Fruit fly (Drosophila melanogaster) whole organism, prepupa: ENCODE data around the gene Hr38.
A peak's percentile ranks its signal among the peaks of the same experiment; 100 is the strongest.

Experiments used
- Blimp-1 ChIP-seq: fragments of 200-800 bp; sonication (Bioruptor generic); optimal IDR thresholded peaks from 3 replicates; lab custom pipeline; 2017; ENCODE audit warnings: missing biosample characterization, missing genetic modification characterization, mild to moderate bottlenecking, moderate library complexity, missing genetic modification reagents
- CG11762 ChIP-seq: fragments of 200-800 bp; sonication (Bioruptor generic); optimal IDR thresholded peaks from 3 replicates; lab custom pipeline; 2016; ENCODE audit warnings: missing biosample characterization, missing genetic modification characterization; ENCODE audit not compliant: insufficient read depth
- CG1621 ChIP-seq: fragments of 200-800 bp; sonication (Bioruptor generic); optimal IDR thresholded peaks from 3 replicates; lab custom pipeline; 2018; ENCODE audit warnings: missing biosample characterization, mild to moderate bottlenecking, missing genetic modification characterization
- CG16779 ChIP-seq: fragments of 200-800 bp; sonication (Bioruptor generic); optimal IDR thresholded peaks from 3 replicates; lab custom pipeline; 2017; ENCODE audit warnings: missing biosample characterization, mild to moderate bottlenecking, missing genetic modification characterization
- CG32006 ChIP-seq: fragments of 200-800 bp; sonication (Bioruptor generic); optimal IDR thresholded peaks from 3 replicates; lab custom pipeline; 2017; ENCODE audit warnings: missing biosample characterization, mild to moderate bottlenecking, missing genetic modification characterization
- CG3919 ChIP-seq: fragments of 200-800 bp; sonication (Bioruptor generic); optimal IDR thresholded peaks from 3 replicates; lab custom pipeline; 2016; ENCODE audit warnings: missing biosample characterization, missing genetic modification characterization
- CG6163 ChIP-seq: fragments of 200-800 bp; sonication (Bioruptor generic); IDR thresholded peaks from 3 replicates; pipeline ENCODE4 v1.3.6; 2022; ENCODE audit warnings: missing biosample characterization, missing genetic modification characterization
- CG6276 ChIP-seq: fragments of 200-800 bp; sonication (Bioruptor generic); optimal IDR thresholded peaks from 2 replicates; lab custom pipeline; 2017; ENCODE audit warnings: missing biosample characterization, mild to moderate bottlenecking, missing genetic modification characterization
- CG6854 ChIP-seq: fragments of 200-800 bp; sonication (Bioruptor generic); optimal IDR thresholded peaks from 2 replicates; lab custom pipeline; 2017; ENCODE audit warnings: missing biosample characterization, mild to moderate bottlenecking, missing genetic modification characterization
- CG7368 ChIP-seq: fragments of 200-800 bp; sonication (Bioruptor generic); optimal IDR thresholded peaks from 3 replicates; lab custom pipeline; 2016; ENCODE audit warnings: missing biosample characterization, missing genetic modification characterization
- Eip78C ChIP-seq: fragments of 200-800 bp; sonication (Bioruptor generic); peaks from one replicate; lab custom pipeline; 2016; ENCODE audit warnings: missing biosample characterization, missing genetic modification characterization
- Hr38 ChIP-seq: sonication (Bioruptor generic); optimal IDR thresholded peaks from 2 replicates; lab custom pipeline; 2016; ENCODE audit warnings: missing biosample characterization, missing genetic modification characterization
- Hr39 ChIP-seq: fragments of 200-800 bp; sonication (Bioruptor generic); optimal IDR thresholded peaks from 2 replicates; lab custom pipeline; 2016; ENCODE audit warnings: missing biosample characterization, missing genetic modification characterization
- Lpt ChIP-seq: fragments of 200-800 bp; sonication (Bioruptor generic); optimal IDR thresholded peaks from 3 replicates; lab custom pipeline; 2016; ENCODE audit warnings: missing biosample characterization, missing genetic modification characterization
- OdsH ChIP-seq: fragments of 200-800 bp; sonication (Bioruptor generic); optimal IDR thresholded peaks from 3 replicates; lab custom pipeline; 2016; ENCODE audit warnings: missing biosample characterization, missing genetic modification characterization
- Sox14 ChIP-seq: fragments of 200-800 bp; sonication (Bioruptor generic); optimal IDR thresholded peaks from 3 replicates; lab custom pipeline; 2016; ENCODE audit warnings: missing biosample characterization, missing genetic modification characterization
- Sox15 ChIP-seq: fragments of 200-800 bp; sonication (Bioruptor generic); optimal IDR thresholded peaks from 3 replicates; lab custom pipeline; 2016; ENCODE audit warnings: missing biosample characterization, missing genetic modification characterization
- achi ChIP-seq: fragments of 200-800 bp; sonication (Bioruptor generic); optimal IDR thresholded peaks from 3 replicates; lab custom pipeline; 2016; ENCODE audit warnings: missing biosample characterization, missing genetic modification characterization
- esn ChIP-seq: fragments of 200-800 bp; sonication (Bioruptor generic); optimal IDR thresholded peaks from 2 replicates; lab custom pipeline; 2016; ENCODE audit warnings: missing biosample characterization, mild to moderate bottlenecking, missing genetic modification characterization, moderate library complexity
- salr ChIP-seq, 2 experiments: fragments of 200-800 bp; sonication (Bioruptor generic); optimal IDR thresholded peaks; 3 replicates each; lab custom pipeline; 2016 to 2018; ENCODE audit warnings: missing biosample characterization in 2 of 2, missing genetic modification characterization in 2 of 2, mild to moderate bottlenecking in 1 of 2
- spab ChIP-seq: fragments of 200-800 bp; sonication (Bioruptor generic); optimal IDR thresholded peaks from 2 replicates; lab custom pipeline; 2017; ENCODE audit warnings: missing biosample characterization, mild to moderate bottlenecking, missing genetic modification characterization, missing genetic modification reagents
- svp ChIP-seq: fragments of 200-800 bp; sonication (Bioruptor generic); peaks from one replicate; lab custom pipeline; 2016; ENCODE audit warnings: missing biosample characterization, missing genetic modification characterization
- vri ChIP-seq: fragments of 200-800 bp; sonication (Bioruptor generic); optimal IDR thresholded peaks from 3 replicates; lab custom pipeline; 2016; ENCODE audit warnings: missing biosample characterization, mild to moderate bottlenecking, missing genetic modification characterization

Hr38 gene

DNA sequence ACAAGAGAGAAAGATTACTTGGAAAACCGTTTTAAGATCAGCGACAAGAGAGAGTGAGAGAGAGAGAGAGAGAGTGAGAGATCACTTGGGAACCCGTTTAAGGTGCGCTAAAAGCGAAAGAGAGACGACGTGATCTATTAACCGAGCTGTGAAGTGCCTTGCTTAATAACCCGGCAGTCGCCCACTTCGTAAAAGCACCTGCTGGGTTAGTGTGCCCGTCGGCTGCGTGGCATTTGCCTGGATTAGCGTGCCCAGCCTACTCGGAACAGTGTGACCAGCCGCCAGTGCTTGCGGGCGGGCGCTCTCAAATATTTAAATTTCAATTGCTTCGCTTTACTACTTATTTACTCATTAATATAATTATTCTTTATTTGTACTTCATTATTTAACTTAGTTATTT is 76.0 kb downstream of the Hr38 start:
- TF ChIP-seq svp (GFP tag; lab: Kevin White, UChicago): peak; percentile 54
- TF ChIP-seq Sox14 (GFP tag; lab: Kevin White, UChicago): no peak
- peak; percentile 12 for TF ChIP-seq CG3919 (GFP tag; lab: Kevin White, UChicago)
- no peak for TF ChIP-seq CG6854 (GFP tag; lab: Kevin White, UChicago)
- TF ChIP-seq CG32006: no peak
- TF ChIP-seq CG6163 (GFP tag; lab: Robert Waterston, UW): peak; percentile 15; the same call in 1 of the 3 replicates
- peak; percentile 71 for TF ChIP-seq Eip78C (GFP tag; lab: Kevin White, UChicago)
- peak; percentile 58 for TF ChIP-seq CG1621 (tag; lab: Kevin White, UChicago)
- no peak for TF ChIP-seq CG6276 (GFP tag; lab: Kevin White, UChicago)
- TF ChIP-seq Hr39 (GFP tag; lab: Kevin White, UChicago): no peak
- TF ChIP-seq salr (GFP tag; optimal IDR thresholded peaks at IDR 0.05; lab: Kevin White, UChicago): no peak
- TF ChIP-seq spab (GFP tag; lab: Kevin White, UChicago): no peak

DNA sequence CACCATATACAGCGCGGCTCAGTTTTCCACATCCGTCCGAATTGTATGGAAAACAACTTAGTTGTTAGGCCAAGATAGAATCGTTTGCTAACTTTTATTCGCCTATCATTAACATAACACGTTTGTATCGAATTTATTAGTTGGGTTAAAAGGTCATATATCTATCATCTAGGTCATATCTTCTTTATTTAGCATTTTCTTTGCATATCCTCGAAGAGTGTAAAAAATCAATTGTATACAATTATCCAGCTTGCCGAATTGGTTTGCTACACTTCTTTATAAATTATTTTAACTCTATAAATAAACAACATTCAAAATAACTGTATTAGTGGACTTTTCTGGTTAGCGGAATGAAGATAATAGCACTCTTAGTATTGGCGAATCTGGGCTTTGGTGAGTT is 80.2 kb downstream of the Hr38 start, which contains the start of gene CG17472:
Gene CG17472 (plus strand): TSS at position 301 of the 400 bp plus-strand sequence.
- TF ChIP-seq Sox15 (GFP tag; lab: Kevin White, UChicago) (no peak), Hr38 (GFP tag; lab: Kevin White, UChicago) (no peak), Lpt (GFP tag; lab: Kevin White, UChicago) (no peak), Hr39 (GFP tag; lab: Kevin White, UChicago) (no peak), OdsH (GFP tag; lab: Kevin White, UChicago) (no peak), CG11762 (GFP tag; lab: Kevin White, UChicago) (no peak), CG16779 (tag; lab: Kevin White, UChicago) (no peak), CG7368 (GFP tag; lab: Kevin White, UChicago) (no peak), Blimp-1 (GFP tag; lab: Kevin White, UChicago) (no peak), svp (GFP tag; lab: Kevin White, UChicago) (no peak), CG6854 (GFP tag; lab: Kevin White, UChicago) (no peak), vri (GFP tag; lab: Kevin White, UChicago) (no peak), esn (GFP tag; lab: Kevin White, UChicago) (no peak), CG1621 (tag; lab: Kevin White, UChicago) (no peak), achi (no peak), CG6276 (GFP tag; lab: Kevin White, UChicago) (no peak)
